Worm (Caenorhabditis elegans) whole organism, L4/young adult: ENCODE results near the gene psd-1.

Source experiments
- W03F9.2 ChIP-seq: fragments of 150-350 bp; optimal IDR thresholded peaks from 2 replicates; lab custom pipeline; 2014; ENCODE audit warnings: missing biosample characterization, missing genetic modification characterization
- dao-5 ChIP-seq: sonication (generic microtip); optimal IDR thresholded peaks from 2 replicates; lab custom pipeline; 2016; ENCODE audit warnings: missing genotype, missing genetic modification characterization, moderate library complexity, missing compliant biosample characterization
- him-1 ChIP-seq: sonication (generic microtip); optimal IDR thresholded peaks from 2 replicates; lab custom pipeline; 2016; ENCODE audit warnings: missing genotype, missing genetic modification reagents, missing genetic modification characterization, missing compliant biosample characterization

Gene psd-1

DNA sequence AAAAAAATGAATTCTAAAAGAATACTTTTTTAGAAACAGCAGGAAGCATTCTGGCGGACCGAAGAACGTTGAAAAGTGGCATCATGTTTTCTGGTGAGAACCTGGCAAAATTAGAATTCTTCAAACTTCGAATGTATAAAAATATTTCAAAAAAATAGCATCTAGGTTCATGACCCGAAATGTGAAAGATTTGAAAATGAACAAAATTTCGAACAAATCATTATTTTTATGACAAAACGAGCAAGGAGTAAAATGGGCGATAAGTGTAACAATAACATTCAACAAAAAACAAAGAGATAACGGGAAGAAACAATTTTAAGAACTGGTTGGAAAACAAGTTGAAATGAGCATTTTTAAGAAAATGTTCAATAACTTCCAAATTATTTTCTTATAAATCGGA, at the start of gene psd-1:
Gene psd-1, minus strand, starts transcription at position 101 of the 400 bp plus-strand sequence.
- TF ChIP-seq him-1 (tag; lab: Kevin White, UChicago) (no peak), dao-5 (tag; lab: Kevin White, UChicago) (no peak), W03F9.2 (tag; lab: Kevin White, UChicago) (no peak)

DNA sequence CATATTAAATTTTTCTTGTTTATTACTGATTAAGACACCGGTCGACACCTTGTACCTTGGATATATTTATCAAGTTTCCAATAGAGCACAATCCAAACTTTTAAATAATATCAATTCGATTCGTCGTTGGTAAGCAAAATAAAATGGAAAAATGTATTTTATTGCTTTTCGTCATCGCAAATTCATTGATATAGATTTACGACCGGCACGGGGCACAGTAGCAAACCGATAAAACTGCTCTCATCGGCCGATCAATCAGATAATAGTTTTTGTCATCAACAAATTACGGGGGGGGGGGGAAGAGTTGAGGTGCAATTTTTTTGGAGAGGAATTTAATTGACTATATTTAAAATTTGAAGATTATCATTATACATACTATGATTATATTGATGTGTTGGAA, 48.1 kb upstream of the psd-1 start:
- TF ChIP-seq dao-5 (tag; lab: Kevin White, UChicago), result no peak

DNA sequence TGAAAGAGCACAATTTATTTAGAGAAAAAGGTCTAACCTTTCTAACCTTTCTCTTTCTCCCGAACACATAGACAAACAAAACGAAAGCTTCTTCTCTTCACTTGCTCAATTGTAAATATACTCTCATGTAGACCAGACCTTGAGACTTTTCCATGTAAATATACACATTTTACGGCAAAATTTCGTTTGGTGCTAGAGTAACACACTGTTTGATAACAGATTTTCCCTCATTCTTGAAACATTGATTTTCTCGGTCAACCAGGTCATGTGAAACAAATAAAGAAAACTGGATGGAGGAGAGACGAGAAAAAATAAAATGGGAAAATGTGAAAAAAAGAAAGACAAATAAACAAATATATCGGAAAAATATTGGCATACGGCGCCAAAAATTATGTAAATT, 46.8 kb upstream of the psd-1 start:
- TF ChIP-seq W03F9.2 (tag; lab: Kevin White, UChicago), result no peak
- no peak for TF ChIP-seq dao-5 (tag; lab: Kevin White, UChicago)
- TF ChIP-seq him-1 (tag; lab: Kevin White, UChicago), result no peak

DNA sequence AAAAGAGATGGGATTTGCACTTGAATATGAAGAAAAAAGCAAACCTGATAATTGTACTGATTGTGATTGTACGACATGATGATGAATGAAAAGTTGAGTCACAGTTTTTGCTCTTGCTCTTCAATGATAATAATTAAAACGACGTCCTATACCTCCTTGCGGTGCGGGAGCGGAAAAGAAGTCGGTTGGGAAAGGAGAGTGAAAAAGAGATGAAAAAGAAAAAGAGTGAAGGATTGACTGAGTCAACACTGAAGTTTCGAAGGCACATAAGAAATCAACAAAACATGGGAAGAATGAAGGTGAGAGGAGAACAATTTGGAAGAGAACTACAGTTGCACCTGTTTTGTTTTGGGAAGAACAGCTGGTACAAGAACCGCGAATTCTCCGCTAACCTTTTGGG, 44.2 kb upstream of the psd-1 start, which contains the start of gene F56C9.8:
Gene F56C9.8, minus strand, starts transcription at position 120 of the 400 bp plus-strand sequence.
- TF ChIP-seq W03F9.2 (tag; lab: Kevin White, UChicago) (no peak), dao-5 (tag; lab: Kevin White, UChicago) (no peak), him-1 (tag; lab: Kevin White, UChicago) (no peak)

DNA sequence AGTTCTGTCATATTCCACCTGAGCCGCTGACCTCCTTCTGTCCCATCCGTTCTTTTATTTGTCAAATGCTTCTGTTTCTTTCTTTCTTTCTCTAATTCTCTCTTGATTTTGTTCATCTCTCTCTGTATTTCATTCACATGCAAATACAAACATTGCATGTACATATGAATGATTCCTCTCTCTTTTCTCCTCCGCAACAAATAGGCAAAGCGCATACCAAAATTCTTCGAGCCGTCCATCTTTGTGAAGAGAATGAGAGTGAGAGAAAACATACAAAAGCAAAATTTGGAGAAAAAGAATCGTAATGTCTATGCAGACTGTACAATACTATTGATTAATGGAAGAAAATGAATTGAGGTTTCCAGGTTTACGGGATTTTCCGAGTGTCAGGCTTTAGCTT, 42.2 kb upstream of the psd-1 start:
- TF ChIP-seq dao-5 (tag; lab: Kevin White, UChicago) (no peak), W03F9.2 (tag; lab: Kevin White, UChicago) (no peak), him-1 (tag; lab: Kevin White, UChicago) (no peak)

DNA sequence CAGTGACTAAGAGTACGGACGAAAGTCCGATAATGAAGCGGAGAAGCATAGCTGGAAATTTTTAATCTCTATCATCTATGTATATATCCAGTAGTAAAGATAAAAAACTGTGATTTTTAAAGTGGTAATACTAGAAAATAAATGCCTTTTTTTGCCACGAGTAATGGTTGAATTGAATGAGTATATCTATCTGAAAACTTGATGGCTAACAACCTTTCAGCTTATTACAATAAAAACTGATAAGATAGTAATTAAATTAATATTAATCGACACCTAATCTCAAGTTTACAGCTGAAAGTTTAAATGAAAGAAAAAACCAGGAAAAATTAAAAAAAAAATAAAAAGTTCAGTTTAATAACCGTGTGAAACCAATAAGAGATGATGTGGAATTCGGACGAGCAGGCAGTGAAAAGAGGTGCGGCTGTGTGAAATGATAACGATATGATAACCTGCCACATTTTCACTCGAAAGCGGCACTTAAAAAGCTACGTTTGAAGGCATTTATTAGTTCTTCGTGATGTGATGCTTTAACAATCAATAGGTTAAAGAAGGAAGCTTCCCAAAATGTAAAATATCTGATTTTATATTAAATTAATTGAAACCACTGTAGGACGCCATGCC, 39.8 kb upstream of the psd-1 start, which contains the start of gene nspg-6:
Gene nspg-6, minus strand, starts transcription at position 51 of the 621 bp plus-strand sequence.
- no peak for TF ChIP-seq him-1 (tag; lab: Kevin White, UChicago)
- no peak for TF ChIP-seq dao-5 (tag; lab: Kevin White, UChicago)
- TF ChIP-seq W03F9.2 (tag; lab: Kevin White, UChicago), result no peak

DNA sequence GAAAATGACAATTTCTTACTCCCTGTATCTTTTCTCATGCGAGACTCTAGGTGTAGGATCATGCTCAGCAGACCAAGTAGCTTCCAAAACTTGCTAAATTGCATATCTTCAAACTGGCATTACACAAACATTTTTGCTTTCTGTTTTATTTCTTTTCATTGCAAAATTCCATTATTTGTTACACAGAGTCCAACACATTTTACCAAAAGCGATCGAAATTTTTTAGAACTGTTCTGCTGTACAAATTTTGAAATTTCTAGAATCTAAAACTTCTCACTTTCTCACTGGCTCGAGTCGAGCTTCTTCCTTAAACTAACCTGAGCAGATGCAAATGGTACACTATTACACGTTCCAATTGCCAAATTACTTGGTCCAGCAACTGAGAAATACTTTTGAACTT, 39.3 kb upstream of the psd-1 start:
- TF ChIP-seq him-1 (tag; lab: Kevin White, UChicago) (no peak), W03F9.2 (tag; lab: Kevin White, UChicago) (no peak), dao-5 (tag; lab: Kevin White, UChicago) (no peak)

DNA sequence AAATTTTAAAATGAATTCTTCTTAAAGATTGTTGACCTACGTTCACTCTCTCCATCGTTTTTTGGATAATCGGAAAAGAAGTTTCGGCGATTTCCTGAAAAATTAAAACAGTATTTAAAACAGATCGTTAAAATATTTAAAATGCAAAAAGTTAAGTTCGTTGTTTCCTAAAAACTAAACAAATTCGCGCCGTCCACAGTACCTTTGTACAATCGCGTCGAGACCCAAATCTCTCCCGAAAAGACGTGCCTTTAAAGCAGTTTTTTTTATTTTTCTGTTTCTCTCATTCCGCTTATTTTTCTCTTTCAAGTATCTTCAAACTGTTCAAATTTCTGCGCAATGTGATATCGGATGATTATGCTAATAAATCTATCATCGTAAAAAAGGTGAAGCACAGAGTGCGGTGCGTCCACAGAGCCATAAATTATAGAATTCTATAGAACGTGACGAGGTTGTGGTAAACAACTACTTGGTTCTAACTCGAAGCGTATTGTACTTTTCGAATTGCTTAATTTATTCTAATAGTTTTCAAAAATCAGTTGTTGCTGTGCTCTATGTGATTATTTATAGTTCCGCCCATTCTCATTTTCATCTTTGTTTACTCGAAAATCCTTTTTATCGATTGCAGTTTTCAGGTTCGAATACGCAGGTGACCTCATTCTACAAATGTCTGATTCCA, 35.6 kb upstream of the psd-1 start, which contains the start of the genes F56C9.6 and F56C9.3:
Gene F56C9.6, minus strand, starts transcription at position 112 of the 679 bp plus-strand sequence.
Gene F56C9.3, plus strand, starts transcription at position 629 of the 679 bp plus-strand sequence.
- TF ChIP-seq W03F9.2 (tag; lab: Kevin White, UChicago) (no peak), dao-5 (tag; lab: Kevin White, UChicago) (no peak), him-1 (tag; lab: Kevin White, UChicago) (no peak)

DNA sequence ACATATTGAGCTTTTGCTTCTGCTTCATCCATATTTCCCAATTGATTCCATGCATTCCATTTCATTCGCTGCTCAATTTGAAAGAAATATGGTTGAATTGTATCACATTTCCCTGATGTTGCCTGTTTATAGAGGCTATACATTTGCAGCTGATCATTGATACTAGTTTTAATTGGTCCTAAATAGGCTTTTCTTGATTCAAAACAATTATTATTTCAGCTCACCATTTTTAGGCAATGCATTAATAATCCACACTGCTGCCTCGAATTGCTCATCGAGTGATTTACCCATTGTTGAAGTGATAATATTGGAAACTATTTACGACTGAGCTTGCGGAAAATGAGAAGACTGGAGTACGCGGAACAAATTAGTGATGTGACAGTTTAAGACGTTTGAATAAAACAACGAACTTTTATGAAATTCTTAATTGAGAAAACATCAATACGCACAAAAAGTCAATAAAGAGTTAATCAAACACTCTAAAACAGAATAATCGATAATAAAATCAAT, 33.5 kb upstream of the psd-1 start, which contains the start of gene acbp-4:
Gene acbp-4, minus strand, starts transcription at position 510 of the 510 bp plus-strand sequence.
- TF ChIP-seq W03F9.2 (tag; lab: Kevin White, UChicago) (no peak), him-1 (tag; lab: Kevin White, UChicago) (no peak)

DNA sequence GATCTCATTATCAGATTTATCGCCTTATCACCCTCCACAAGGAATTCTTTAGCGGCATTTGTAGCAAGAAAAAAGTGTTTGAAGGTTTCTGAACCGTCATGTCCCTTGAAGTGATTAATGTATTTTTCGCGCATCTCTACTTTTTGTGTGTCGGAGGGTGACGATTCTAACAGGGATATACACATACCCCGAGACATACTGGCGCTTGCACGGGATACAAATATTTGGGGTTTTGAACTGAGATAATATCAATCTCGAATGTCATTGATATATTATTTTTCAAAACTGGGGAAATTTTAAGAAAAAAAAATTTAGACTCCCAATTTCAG, 30.4 kb upstream of the psd-1 start:
- no peak for TF ChIP-seq W03F9.2 (tag; lab: Kevin White, UChicago)
- TF ChIP-seq dao-5 (tag; lab: Kevin White, UChicago), result no peak
- no peak for TF ChIP-seq him-1 (tag; lab: Kevin White, UChicago)

DNA sequence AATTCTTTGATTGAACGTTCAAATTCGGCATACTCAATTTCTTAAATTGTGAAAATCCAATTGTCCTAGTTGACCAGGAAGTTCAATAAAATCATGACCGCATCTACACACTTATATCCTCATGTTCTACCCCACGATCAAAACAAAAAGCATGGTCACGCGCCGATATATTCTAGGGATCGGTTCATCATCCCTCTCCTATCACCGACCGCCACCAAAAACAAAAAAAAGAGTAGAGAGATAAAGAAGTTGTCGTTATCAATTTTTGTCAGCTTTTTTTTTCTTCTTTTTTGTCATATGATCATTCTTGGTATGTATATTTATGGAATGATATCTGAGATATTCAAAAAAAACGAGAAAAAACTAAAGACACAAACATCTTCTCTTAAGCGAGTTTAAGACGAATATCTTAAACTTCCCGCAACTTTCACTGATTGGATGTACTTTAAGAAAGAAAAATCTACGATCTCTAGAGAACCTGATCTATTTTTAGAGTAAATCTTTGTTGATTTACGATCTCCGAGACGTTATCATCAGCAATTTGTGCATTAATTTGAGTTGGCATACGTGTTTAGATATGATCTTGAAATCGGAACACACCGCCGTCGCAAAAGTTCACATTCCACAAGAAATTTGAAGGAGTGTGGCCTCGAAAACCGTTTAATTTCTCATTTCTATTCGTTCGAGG, 29.9 kb upstream of the psd-1 start:
- TF ChIP-seq him-1 (tag; lab: Kevin White, UChicago), result no peak
- TF ChIP-seq W03F9.2 (tag; lab: Kevin White, UChicago), result no peak
- no peak for TF ChIP-seq dao-5 (tag; lab: Kevin White, UChicago)

DNA sequence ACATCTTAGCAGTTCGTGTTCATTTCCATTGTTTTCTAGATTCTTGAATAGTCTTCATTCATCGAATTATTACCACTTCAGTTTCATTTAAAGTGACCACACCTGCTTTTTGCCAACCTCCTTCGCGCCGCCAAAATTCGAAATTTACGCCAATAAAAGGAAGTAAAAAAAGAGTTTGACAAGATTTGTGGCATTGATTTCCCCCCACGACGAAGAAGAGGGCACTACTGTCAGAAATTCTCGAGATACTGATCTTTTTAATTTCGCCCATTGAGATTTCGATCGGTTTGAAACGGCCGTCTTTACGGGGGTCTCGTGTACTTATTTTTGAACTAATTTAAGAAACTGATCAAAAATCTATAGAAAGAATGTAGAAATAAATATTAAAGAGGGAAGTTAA, 26.5 kb upstream of the psd-1 start:
- no peak for TF ChIP-seq dao-5 (tag; lab: Kevin White, UChicago)
- TF ChIP-seq W03F9.2 (tag; lab: Kevin White, UChicago), result no peak
- no peak for TF ChIP-seq him-1 (tag; lab: Kevin White, UChicago)

DNA sequence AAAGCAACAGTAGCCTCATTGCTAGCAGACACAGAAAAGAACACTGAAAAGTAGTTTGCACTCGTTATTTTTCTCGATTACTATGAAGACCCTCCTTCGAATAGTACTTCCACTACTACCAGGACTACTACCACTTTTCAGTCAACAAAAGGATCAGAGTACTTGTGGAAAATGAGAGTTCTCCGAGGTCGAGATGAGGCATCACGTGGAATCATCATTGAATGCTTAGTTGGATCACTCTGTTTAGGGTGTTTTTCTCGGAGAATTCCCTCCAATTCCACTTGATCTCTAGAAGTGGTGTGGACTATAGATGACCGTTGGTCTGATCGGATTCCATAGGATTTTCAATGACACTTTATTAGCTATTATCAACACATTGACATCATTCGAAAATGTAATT, 25.6 kb upstream of the psd-1 start:
- TF ChIP-seq dao-5 (tag; lab: Kevin White, UChicago), result no peak
- TF ChIP-seq him-1 (tag; lab: Kevin White, UChicago), result no peak
- no peak for TF ChIP-seq W03F9.2 (tag; lab: Kevin White, UChicago)
